Worm (Caenorhabditis elegans) whole organism, late embryonic: ENCODE measurements around the gene srj-53.

Experiments
- C08G9.2 ChIP-seq: sonication (generic microtip); optimal IDR thresholded peaks from 2 replicates; lab custom pipeline; 2016; ENCODE audit warnings: mild to moderate bottlenecking, missing genetic modification characterization, moderate library complexity, missing compliant biosample characterization
- C38D4.7 ChIP-seq: fragments of 200-800 bp; sonication (Bioruptor generic); optimal IDR thresholded peaks from 2 replicates; lab custom pipeline; 2018; ENCODE audit warnings: mild to moderate bottlenecking, missing genetic modification characterization, moderate library complexity, missing compliant biosample characterization
- F13H6.1 ChIP-seq: sonication (generic microtip); optimal IDR thresholded peaks from 2 replicates; lab custom pipeline; 2016; ENCODE audit warnings: missing genetic modification characterization, missing compliant biosample characterization
- K02D7.2 ChIP-seq: sonication (generic microtip); optimal IDR thresholded peaks from 2 replicates; lab custom pipeline; 2017; ENCODE audit warnings: mild to moderate bottlenecking, missing genetic modification characterization, missing compliant biosample characterization
- ceh-14 ChIP-seq: sonication (generic microtip); optimal IDR thresholded peaks from 2 replicates; lab custom pipeline; 2016; ENCODE audit warnings: missing genotype, missing genetic modification characterization, missing compliant biosample characterization
- ceh-18 ChIP-seq: sonication (generic microtip); optimal IDR thresholded peaks from 2 replicates; lab custom pipeline; 2016; ENCODE audit warnings: missing genetic modification characterization, missing compliant biosample characterization
- ceh-19 ChIP-seq: fragments of 200-800 bp; sonication (Bioruptor generic); optimal IDR thresholded peaks from 2 replicates; lab custom pipeline; 2018; ENCODE audit warnings: mild to moderate bottlenecking, missing genetic modification characterization, missing compliant biosample characterization
- ceh-2 ChIP-seq: sonication (generic microtip); optimal IDR thresholded peaks from 2 replicates; lab custom pipeline; 2016; ENCODE audit warnings: missing genotype, missing genetic modification characterization, missing compliant biosample characterization
- ceh-31 ChIP-seq: sonication (generic microtip); optimal IDR thresholded peaks from 2 replicates; lab custom pipeline; 2016; ENCODE audit warnings: missing genetic modification characterization, missing compliant biosample characterization
- ceh-34 ChIP-seq: sonication (generic microtip); optimal IDR thresholded peaks from 2 replicates; lab custom pipeline; 2016; ENCODE audit warnings: mild to moderate bottlenecking, missing genetic modification characterization, missing compliant biosample characterization
- dmd-4 ChIP-seq: sonication (generic microtip); optimal IDR thresholded peaks from 2 replicates; lab custom pipeline; 2016; ENCODE audit warnings: borderline replicate concordance, missing genetic modification characterization, missing compliant biosample characterization
- dve-1 ChIP-seq: sonication (generic microtip); optimal IDR thresholded peaks from 2 replicates; lab custom pipeline; 2017; ENCODE audit warnings: antibody characterized with exemption, mild to moderate bottlenecking, missing genetic modification characterization, missing compliant biosample characterization
- eyg-1 ChIP-seq: sonication (generic microtip); optimal IDR thresholded peaks from 2 replicates; lab custom pipeline; 2016; ENCODE audit warnings: missing genotype, missing genetic modification characterization, missing compliant biosample characterization
- gmeb-2 ChIP-seq: sonication (generic microtip); optimal IDR thresholded peaks from 2 replicates; lab custom pipeline; 2016; ENCODE audit warnings: missing genetic modification characterization, inconsistent platforms, missing compliant biosample characterization
- hlh-15 ChIP-seq: sonication (generic microtip); optimal IDR thresholded peaks from 2 replicates; lab custom pipeline; 2016; ENCODE audit warnings: missing genetic modification characterization, missing compliant biosample characterization
- hlh-8 ChIP-seq: sonication (generic microtip); optimal IDR thresholded peaks from 2 replicates; lab custom pipeline; 2016; ENCODE audit warnings: missing genotype, missing genetic modification characterization, missing compliant biosample characterization
- nhr-11 ChIP-seq: fragments of 150-350 bp; optimal IDR thresholded peaks from 2 replicates; lab custom pipeline; 2014; ENCODE audit warnings: missing biosample characterization, missing genetic modification characterization
- npax-4 ChIP-seq: sonication (generic microtip); optimal IDR thresholded peaks from 2 replicates; lab custom pipeline; 2016; ENCODE audit warnings: missing genetic modification characterization, missing compliant biosample characterization
- pag-3 ChIP-seq: sonication (generic microtip); optimal IDR thresholded peaks from 2 replicates; lab custom pipeline; 2016; ENCODE audit warnings: missing compliant biosample characterization, missing genetic modification characterization, borderline replicate concordance
- pax-1 ChIP-seq: fragments of 150-350 bp; optimal IDR thresholded peaks from 2 replicates; lab custom pipeline; 2014; ENCODE audit warnings: missing biosample characterization, missing genetic modification characterization
- pqm-1 ChIP-seq: sonication (generic microtip); optimal IDR thresholded peaks from 2 replicates; lab custom pipeline; 2016; ENCODE audit warnings: missing genetic modification characterization, missing compliant biosample characterization
- ref-2 ChIP-seq: sonication (generic microtip); optimal IDR thresholded peaks from 2 replicates; lab custom pipeline; 2016; ENCODE audit warnings: missing genetic modification characterization, missing compliant biosample characterization
- sdc-2 ChIP-seq: sonication (generic microtip); optimal IDR thresholded peaks from 2 replicates; lab custom pipeline; 2016; ENCODE audit warnings: missing genotype, missing genetic modification characterization, missing compliant biosample characterization
- sox-2 ChIP-seq: fragments of 200-800 bp; sonication (Bioruptor generic); IDR thresholded peaks from 2 replicates; pipeline ENCODE4 v1.3.6; 2022; ENCODE audit warnings: missing genetic modification reagents, missing genetic modification characterization, missing compliant biosample characterization
- sox-4 ChIP-seq: sonication (generic microtip); optimal IDR thresholded peaks from 2 replicates; lab custom pipeline; 2017; ENCODE audit warnings: mild to moderate bottlenecking, missing genetic modification characterization, inconsistent platforms, missing compliant biosample characterization
- syd-9 ChIP-seq: sonication (generic microtip); optimal IDR thresholded peaks from 2 replicates; lab custom pipeline; 2016; ENCODE audit warnings: mild to moderate bottlenecking, missing genetic modification characterization, moderate library complexity, missing compliant biosample characterization
- tbx-2 ChIP-seq: sonication (generic microtip); optimal IDR thresholded peaks from 2 replicates; lab custom pipeline; 2016; ENCODE audit warnings: missing genetic modification characterization, missing compliant biosample characterization
- tbx-7 ChIP-seq: sonication (generic microtip); optimal IDR thresholded peaks from 2 replicates; lab custom pipeline; 2016; ENCODE audit warnings: missing genotype, missing genetic modification characterization, missing compliant biosample characterization
- ttx-3 ChIP-seq: sonication (generic microtip); optimal IDR thresholded peaks from 2 replicates; lab custom pipeline; 2016; ENCODE audit warnings: missing genetic modification reagents, missing genetic modification characterization, missing compliant biosample characterization
- unc-55 ChIP-seq: sonication (generic microtip); optimal IDR thresholded peaks from 2 replicates; lab custom pipeline; 2017; ENCODE audit warnings: missing biosample characterization, missing genetic modification reagents, missing genetic modification characterization
- unc-86 ChIP-seq: sonication (generic microtip); optimal IDR thresholded peaks from 2 replicates; lab custom pipeline; 2016; ENCODE audit warnings: missing genetic modification characterization, missing compliant biosample characterization
- ztf-16 ChIP-seq: sonication (generic microtip); optimal IDR thresholded peaks from 2 replicates; lab custom pipeline; 2017; ENCODE audit warnings: missing genetic modification characterization, missing compliant biosample characterization

srj-53 gene

DNA sequence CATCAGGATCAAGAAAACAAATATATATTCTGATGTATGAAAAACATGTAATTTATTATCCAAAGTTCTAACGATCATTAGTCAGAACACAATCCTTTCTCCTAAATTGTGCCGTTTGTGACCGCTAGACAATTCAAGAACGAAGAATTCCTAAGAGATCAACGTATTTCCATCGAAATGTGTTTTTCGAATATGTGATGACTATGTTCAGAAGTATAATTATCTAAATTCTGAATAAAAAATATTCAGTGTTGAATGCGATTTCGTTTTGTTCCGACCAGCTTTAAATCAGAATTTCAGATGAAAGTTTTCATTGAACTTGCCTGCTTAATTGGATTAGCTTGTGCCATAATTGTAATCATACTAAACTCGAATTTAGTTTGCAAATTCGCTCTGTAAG lies 7.7 kb upstream of the srj-53 start, which contains the start of gene srbc-37:
srbc-37 (plus strand) TSS at position 301 of the 400 bp plus-strand sequence.
- TF ChIP-seq unc-55 = no peak
- TF ChIP-seq C38D4.7 (GFP tag; lab: Kevin White, UChicago) = no peak
- no peak for TF ChIP-seq gmeb-2 (tag; lab: Kevin White, UChicago)
- TF ChIP-seq ceh-2 (tag; lab: Kevin White, UChicago) = no peak
- no peak for TF ChIP-seq K02D7.2 (tag; lab: Kevin White, UChicago)
- no peak for TF ChIP-seq pax-1
- no peak for TF ChIP-seq ceh-31
- TF ChIP-seq tbx-2 (tag; lab: Kevin White, UChicago) = no peak
- no peak for TF ChIP-seq hlh-15 (tag; lab: Kevin White, UChicago)
- TF ChIP-seq pag-3 (tag; lab: Kevin White, UChicago) = no peak
- no peak for TF ChIP-seq nhr-11 (tag; lab: Kevin White, UChicago)

DNA sequence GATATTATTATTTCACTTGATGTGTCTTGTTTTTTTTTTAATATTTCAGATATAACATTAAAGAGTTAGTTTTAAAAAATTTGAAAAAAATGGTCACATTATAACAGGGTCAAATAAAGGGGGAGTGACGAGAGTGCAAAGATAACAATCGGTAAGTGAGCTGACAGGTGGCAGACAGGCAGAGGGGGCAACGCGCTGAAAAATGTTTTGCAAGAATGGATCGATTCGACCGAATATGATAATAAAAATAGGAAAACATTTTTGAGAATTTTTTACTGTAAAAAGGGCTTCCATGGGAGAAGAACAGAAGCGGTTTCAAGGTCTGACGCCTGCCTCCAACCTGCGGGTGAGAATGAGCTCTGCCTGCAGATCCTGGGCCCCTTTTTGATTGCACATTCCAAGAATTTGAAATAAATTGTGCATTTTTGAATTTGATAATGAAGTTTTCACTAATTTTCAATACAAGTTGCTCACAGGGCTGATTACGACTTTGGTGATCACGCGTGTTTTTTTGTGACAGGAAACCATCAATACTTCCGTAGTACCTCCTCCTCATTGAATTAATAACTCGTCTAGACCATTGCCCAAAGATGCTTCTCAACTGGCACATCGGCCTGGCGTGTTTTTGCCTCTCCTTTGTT lies 5.1 kb upstream of the srj-53 start, which contains the start of the genes ugt-29 and srx-5:
ugt-29 (minus strand) TSS at position 101 of the 641 bp plus-strand sequence.
srx-5 (plus strand) TSS at position 591 of the 641 bp plus-strand sequence.
- TF ChIP-seq ceh-34 (tag; lab: Kevin White, UChicago) = no peak
- TF ChIP-seq gmeb-2 (tag; lab: Kevin White, UChicago) = no peak
- no peak for TF ChIP-seq ttx-3 (tag; lab: Kevin White, UChicago)
- TF ChIP-seq ceh-19 = no peak
- TF ChIP-seq dmd-4 = no peak
- TF ChIP-seq ceh-31 = no peak
- TF ChIP-seq pqm-1 (tag; lab: Kevin White, UChicago) = no peak
- no peak for TF ChIP-seq sox-2 (GFP tag; lab: Robert Waterston, UW)
- TF ChIP-seq ref-2 (tag; lab: Kevin White, UChicago) = no peak
- no peak for TF ChIP-seq ceh-14 (tag; lab: Kevin White, UChicago)
- no peak for TF ChIP-seq tbx-7 (tag; lab: Kevin White, UChicago)
- no peak for TF ChIP-seq unc-55
- TF ChIP-seq ceh-18 (tag; lab: Kevin White, UChicago) = no peak

DNA sequence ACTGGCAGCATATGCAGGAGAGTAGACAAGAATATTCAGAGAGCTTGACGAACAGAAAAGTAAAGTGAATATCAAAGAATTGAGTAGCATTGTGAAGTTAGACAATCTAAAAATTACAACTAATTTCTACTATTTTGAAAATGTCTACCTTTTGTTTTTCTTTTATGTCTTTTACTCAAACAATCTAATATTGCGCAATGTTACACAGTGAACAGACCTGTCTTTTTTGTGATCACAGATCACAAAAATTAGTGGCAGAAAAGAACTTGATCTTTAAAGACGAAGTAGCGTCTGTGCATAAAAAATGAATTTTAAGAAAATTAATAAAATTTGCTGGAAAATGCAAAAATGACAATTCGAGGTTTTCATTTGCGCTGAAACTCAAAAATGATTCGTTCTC lies 4.5 kb upstream of the srj-53 start:
- no peak for TF ChIP-seq sdc-2
- TF ChIP-seq eyg-1 (tag; lab: Kevin White, UChicago) = no peak
- TF ChIP-seq pag-3 (tag; lab: Kevin White, UChicago) = no peak

DNA sequence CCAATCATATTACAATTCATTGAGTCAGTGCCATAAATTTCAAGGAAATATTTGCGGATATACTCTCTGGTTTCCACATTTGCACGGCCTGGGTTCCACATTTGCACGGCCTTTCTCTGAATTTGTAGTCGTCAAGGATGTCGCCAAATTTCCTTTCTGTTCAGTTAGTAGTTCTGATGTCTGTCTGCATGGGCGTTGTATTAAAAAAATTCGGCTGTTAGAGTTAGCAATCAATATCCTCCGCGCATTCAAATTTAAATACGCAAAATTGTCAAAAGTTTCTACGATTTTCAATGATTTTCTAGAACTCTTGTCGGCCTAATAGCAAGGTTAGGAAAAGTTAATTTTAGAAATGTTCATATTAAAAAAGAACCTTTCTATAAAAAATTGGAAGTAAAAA lies 1.4 kb upstream of the srj-53 start, which contains the start of gene srj-52:
srj-52 (minus strand) TSS at position 101 of the 400 bp plus-strand sequence.
- TF ChIP-seq C08G9.2 (no peak), pqm-1 (tag; lab: Kevin White, UChicago) (no peak), hlh-15 (tag; lab: Kevin White, UChicago) (no peak), dve-1 (no peak)

DNA sequence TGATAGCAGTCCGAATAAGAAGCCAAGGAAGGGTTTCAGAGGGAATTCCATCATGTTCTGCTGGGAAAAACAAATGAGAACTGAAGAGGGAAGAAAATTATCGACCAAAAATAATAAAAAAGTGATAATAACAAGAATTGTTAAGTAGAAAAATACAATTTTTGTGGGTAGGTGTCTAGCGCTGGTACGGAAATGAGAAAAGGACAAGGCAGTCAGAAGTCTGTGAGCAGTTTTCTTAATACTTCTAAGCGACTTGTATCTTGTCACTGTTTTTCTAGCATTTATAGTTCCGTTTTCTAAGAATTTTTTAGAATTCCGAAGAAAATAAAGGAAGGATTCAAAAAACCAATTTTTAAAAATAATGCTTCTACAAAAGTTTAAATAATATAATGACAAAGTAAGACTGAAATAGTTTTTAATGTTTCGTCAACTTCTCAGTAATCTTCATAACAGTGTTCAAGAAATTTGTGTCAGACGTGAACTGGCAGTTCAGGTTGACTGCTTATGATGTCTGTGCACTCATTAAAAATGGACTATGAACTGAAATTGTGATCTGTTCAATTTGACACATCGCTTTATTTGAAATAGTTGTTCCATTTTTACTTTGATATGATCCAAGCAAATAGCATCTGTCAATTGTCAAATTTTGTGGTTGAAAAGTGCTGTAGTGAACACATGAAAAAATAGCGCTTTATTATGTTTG lies 1.7 kb downstream of the srj-53 start, which contains the start of gene srx-4:
srx-4 (minus strand) TSS at position 51 of the 703 bp plus-strand sequence.
- TF ChIP-seq sox-4 (no peak), ceh-18 (tag; lab: Kevin White, UChicago) (no peak), npax-4 (tag; lab: Kevin White, UChicago) (no peak), syd-9 (no peak), F13H6.1 (no peak)
- TF ChIP-seq, all 69 proteins: peak for 0

DNA sequence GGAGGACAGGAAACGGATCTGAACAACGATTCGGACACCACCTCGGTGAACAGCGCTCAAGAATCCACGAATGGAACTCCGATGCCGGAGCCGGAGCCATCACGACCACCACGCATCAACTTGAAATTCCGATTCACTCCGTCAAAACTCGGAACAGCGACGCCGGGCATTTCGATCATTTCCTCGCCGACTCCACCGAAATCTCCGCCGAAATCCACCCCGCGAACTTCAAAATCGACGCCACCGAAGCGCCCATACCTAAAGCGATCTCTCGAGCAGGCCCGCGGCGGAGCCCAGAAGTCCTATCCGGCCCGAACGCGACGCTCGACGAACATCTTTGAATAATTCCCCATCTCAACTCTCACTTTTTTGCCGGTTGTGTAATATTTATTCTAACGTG lies 5.0 kb downstream of the srj-53 start:
- TF ChIP-seq unc-86 (no peak), ztf-16 (tag; lab: Kevin White, UChicago) (no peak), hlh-8 (tag; lab: Kevin White, UChicago) (no peak), F13H6.1 (no peak), ttx-3 (tag; lab: Kevin White, UChicago) (no peak), npax-4 (tag; lab: Kevin White, UChicago) (no peak)
